Fruit fly (Drosophila melanogaster) whole organism, prepupa: ENCODE data around the gene Rab30.
A peak's percentile ranks its signal among the peaks of the same experiment; 100 is the strongest.

Experiments
- Blimp-1 ChIP-seq: fragments of 200-800 bp; sonication (Bioruptor generic); optimal IDR thresholded peaks from 3 replicates; lab custom pipeline; 2017; ENCODE audit warnings: missing biosample characterization, missing genetic modification characterization, mild to moderate bottlenecking, moderate library complexity, missing genetic modification reagents
- CG10631 ChIP-seq: fragments of 200-800 bp; sonication (Bioruptor generic); optimal IDR thresholded peaks from 2 replicates; lab custom pipeline; 2016; ENCODE audit warnings: missing biosample characterization, missing genetic modification characterization
- CG10669 ChIP-seq: fragments of 200-800 bp; sonication (Bioruptor generic); optimal IDR thresholded peaks from 3 replicates; lab custom pipeline; 2018; ENCODE audit warnings: missing biosample characterization, mild to moderate bottlenecking, missing genetic modification characterization, moderate library complexity
- CG11294 ChIP-seq: fragments of 200-800 bp; sonication (Bioruptor generic); IDR thresholded peaks from 2 replicates; pipeline ENCODE4 v1.3.6; 2022; ENCODE audit warnings: missing biosample characterization, missing genetic modification characterization
- CG11902 ChIP-seq: fragments of 200-800 bp; sonication (Bioruptor generic); optimal IDR thresholded peaks from 3 replicates; lab custom pipeline; 2016; ENCODE audit warnings: missing biosample characterization, missing genetic modification characterization
- CG3032 ChIP-seq: fragments of 200-800 bp; optimal IDR thresholded peaks from 2 replicates; lab custom pipeline; 2019; ENCODE audit warnings: missing biosample characterization, mild to moderate bottlenecking, missing genetic modification characterization, moderate library complexity
- CG32006 ChIP-seq: fragments of 200-800 bp; sonication (Bioruptor generic); optimal IDR thresholded peaks from 3 replicates; lab custom pipeline; 2017; ENCODE audit warnings: missing biosample characterization, mild to moderate bottlenecking, missing genetic modification characterization
- CG3919 ChIP-seq: fragments of 200-800 bp; sonication (Bioruptor generic); optimal IDR thresholded peaks from 3 replicates; lab custom pipeline; 2016; ENCODE audit warnings: missing biosample characterization, missing genetic modification characterization
- CG4318 ChIP-seq: fragments of 200-800 bp; sonication (Bioruptor generic); optimal IDR thresholded peaks from 3 replicates; lab custom pipeline; 2017; ENCODE audit warnings: missing biosample characterization, mild to moderate bottlenecking, missing genetic modification characterization
- CG6276 ChIP-seq: fragments of 200-800 bp; sonication (Bioruptor generic); optimal IDR thresholded peaks from 2 replicates; lab custom pipeline; 2017; ENCODE audit warnings: missing biosample characterization, mild to moderate bottlenecking, missing genetic modification characterization
- CG6854 ChIP-seq: fragments of 200-800 bp; sonication (Bioruptor generic); optimal IDR thresholded peaks from 2 replicates; lab custom pipeline; 2017; ENCODE audit warnings: missing biosample characterization, mild to moderate bottlenecking, missing genetic modification characterization
- CG7368 ChIP-seq: fragments of 200-800 bp; sonication (Bioruptor generic); optimal IDR thresholded peaks from 3 replicates; lab custom pipeline; 2016; ENCODE audit warnings: missing biosample characterization, missing genetic modification characterization
- CG8319 ChIP-seq: fragments of 200-800 bp; sonication (Bioruptor generic); optimal IDR thresholded peaks from 3 replicates; lab custom pipeline; 2016; ENCODE audit warnings: missing biosample characterization, missing genetic modification characterization
- CG8632 ChIP-seq: fragments of 200-800 bp; sonication (Bioruptor generic); optimal IDR thresholded peaks from 3 replicates; lab custom pipeline; 2016; ENCODE audit warnings: missing biosample characterization, missing genetic modification characterization
- Eip75B ChIP-seq: fragments of 200-800 bp; sonication (Bioruptor generic); optimal IDR thresholded peaks from 3 replicates; lab custom pipeline; 2016; ENCODE audit warnings: missing biosample characterization, missing genetic modification characterization
- Eip78C ChIP-seq: fragments of 200-800 bp; sonication (Bioruptor generic); peaks from one replicate; lab custom pipeline; 2016; ENCODE audit warnings: missing biosample characterization, missing genetic modification characterization
- Ets21C ChIP-seq: fragments of 200-800 bp; sonication (Bioruptor generic); optimal IDR thresholded peaks from 3 replicates; lab custom pipeline; 2016; ENCODE audit warnings: missing biosample characterization, missing genetic modification characterization
- Ets96B ChIP-seq: fragments of 200-800 bp; optimal IDR thresholded peaks from 2 replicates; lab custom pipeline; 2019; ENCODE audit warnings: missing biosample characterization, mild to moderate bottlenecking, missing genetic modification characterization, moderate library complexity
- Gug ChIP-seq: fragments of 200-800 bp; sonication (Bioruptor generic); IDR thresholded peaks from 2 replicates; pipeline ENCODE4 v1.3.6; 2022; ENCODE audit warnings: missing biosample characterization, missing genetic modification characterization
- Hr38 ChIP-seq: sonication (Bioruptor generic); optimal IDR thresholded peaks from 2 replicates; lab custom pipeline; 2016; ENCODE audit warnings: missing biosample characterization, missing genetic modification characterization
- Met ChIP-seq: fragments of 200-800 bp; sonication (Bioruptor generic); optimal IDR thresholded peaks from 3 replicates; lab custom pipeline; 2016; ENCODE audit warnings: missing biosample characterization, missing genetic modification characterization
- OdsH ChIP-seq: fragments of 200-800 bp; sonication (Bioruptor generic); optimal IDR thresholded peaks from 3 replicates; lab custom pipeline; 2016; ENCODE audit warnings: missing biosample characterization, missing genetic modification characterization
- Smox ChIP-seq: fragments of 200-800 bp; sonication (Bioruptor generic); optimal IDR thresholded peaks from 3 replicates; lab custom pipeline; 2016; ENCODE audit warnings: missing biosample characterization, missing genetic modification characterization
- Sox102F ChIP-seq: fragments of 200-800 bp; sonication (Bioruptor generic); optimal IDR thresholded peaks from 2 replicates; lab custom pipeline; 2016; ENCODE audit warnings: missing biosample characterization, mild to moderate bottlenecking, missing genetic modification characterization
- Sox15 ChIP-seq: fragments of 200-800 bp; sonication (Bioruptor generic); optimal IDR thresholded peaks from 3 replicates; lab custom pipeline; 2016; ENCODE audit warnings: missing biosample characterization, missing genetic modification characterization
- achi ChIP-seq: fragments of 200-800 bp; sonication (Bioruptor generic); optimal IDR thresholded peaks from 3 replicates; lab custom pipeline; 2016; ENCODE audit warnings: missing biosample characterization, missing genetic modification characterization
- cyc ChIP-seq: fragments of 200-800 bp; sonication (Bioruptor generic); optimal IDR thresholded peaks from 3 replicates; lab custom pipeline; 2016; ENCODE audit warnings: missing biosample characterization, missing genetic modification characterization
- dsx ChIP-seq: fragments of 200-800 bp; optimal IDR thresholded peaks from 3 replicates; lab custom pipeline; 2019; ENCODE audit warnings: missing biosample characterization, mild to moderate bottlenecking, missing genetic modification characterization, moderate library complexity; ENCODE audit not compliant: poor library complexity, severe bottlenecking
- eg ChIP-seq: fragments of 200-800 bp; sonication (Bioruptor generic); IDR thresholded peaks from 3 replicates; pipeline ENCODE4 v1.3.6; 2022; ENCODE audit warnings: missing biosample characterization, missing genetic modification characterization
- esn ChIP-seq: fragments of 200-800 bp; sonication (Bioruptor generic); optimal IDR thresholded peaks from 2 replicates; lab custom pipeline; 2016; ENCODE audit warnings: missing biosample characterization, mild to moderate bottlenecking, missing genetic modification characterization, moderate library complexity
- fd59A ChIP-seq: fragments of 200-800 bp; sonication (Bioruptor generic); optimal IDR thresholded peaks from 2 replicates; lab custom pipeline; 2017; ENCODE audit warnings: missing biosample characterization, mild to moderate bottlenecking, missing genetic modification characterization, missing genetic modification reagents
- lz ChIP-seq: fragments of 200-800 bp; sonication (Bioruptor generic); optimal IDR thresholded peaks from 3 replicates; lab custom pipeline; 2016; ENCODE audit warnings: missing biosample characterization, missing genetic modification characterization
- pdm3 ChIP-seq: fragments of 200-800 bp; sonication (Bioruptor generic); optimal IDR thresholded peaks from 3 replicates; lab custom pipeline; 2016; ENCODE audit warnings: missing biosample characterization, missing genetic modification characterization
- salr ChIP-seq, 2 experiments: fragments of 200-800 bp; sonication (Bioruptor generic); optimal IDR thresholded peaks; 3 replicates each; lab custom pipeline; 2016 to 2018; ENCODE audit warnings: missing biosample characterization in 2 of 2, missing genetic modification characterization in 2 of 2, mild to moderate bottlenecking in 1 of 2
- ss ChIP-seq, 2 experiments: fragments of 200-800 bp; sonication (Bioruptor generic); optimal IDR thresholded peaks; 2 replicates in 1 of 2; 3 replicates in 1 of 2; lab custom pipeline; 2017 to 2018; ENCODE audit warnings: mild to moderate bottlenecking in 2 of 2, missing biosample characterization in 2 of 2, missing genetic modification characterization in 2 of 2, moderate library complexity in 1 of 2
- svp ChIP-seq: fragments of 200-800 bp; sonication (Bioruptor generic); peaks from one replicate; lab custom pipeline; 2016; ENCODE audit warnings: missing biosample characterization, missing genetic modification characterization
- topi ChIP-seq: fragments of 200-800 bp; sonication (Bioruptor generic); optimal IDR thresholded peaks from 3 replicates; lab custom pipeline; 2016; ENCODE audit warnings: missing biosample characterization, missing genetic modification characterization
- vri ChIP-seq: fragments of 200-800 bp; sonication (Bioruptor generic); optimal IDR thresholded peaks from 3 replicates; lab custom pipeline; 2016; ENCODE audit warnings: missing biosample characterization, mild to moderate bottlenecking, missing genetic modification characterization

Rab30 gene

dm6 chr2L:6991085-6991484 lies 41.3 kb downstream of the Rab30 start (continued):
- TF ChIP-seq CG7368 (GFP tag; lab: Kevin White, UChicago): peak; percentile 50
- TF ChIP-seq Eip75B (GFP tag; lab: Kevin White, UChicago): peak; percentile 82
- TF ChIP-seq Sox102F (GFP tag; lab: Kevin White, UChicago): no peak
- TF ChIP-seq Ets96B (tag; lab: Kevin White, UChicago): peak; percentile 76
- TF ChIP-seq Gug (GFP tag; lab: Robert Waterston, UW): peak; percentile 63
- TF ChIP-seq Hr38 (GFP tag; lab: Kevin White, UChicago): no peak
- TF ChIP-seq CG6854 (GFP tag; lab: Kevin White, UChicago): no peak
- peak; percentile 64 for TF ChIP-seq dsx
- no peak for TF ChIP-seq lz
- TF ChIP-seq Blimp-1: no peak
- peak; percentile 37; the same call in 1 of the 2 replicates for TF ChIP-seq CG11294 (GFP tag; lab: Robert Waterston, UW)
- TF ChIP-seq CG32006: peak; percentile 76
- peak; percentile 33 for TF ChIP-seq CG8319 (GFP tag; lab: Kevin White, UChicago)
- TF ChIP-seq eg: peak; percentile 83
- no peak for TF ChIP-seq esn
- TF ChIP-seq CG11902: peak; percentile 48
- peak; percentile 53 to 55 for TF ChIP-seq salr (GFP tag; optimal IDR thresholded peaks at IDR 0.05; lab: Kevin White, UChicago)
- peak; percentile 54 for TF ChIP-seq fd59A (GFP tag; lab: Kevin White, UChicago)
- TF ChIP-seq CG3032: peak; percentile 65
- peak; percentile 55 for TF ChIP-seq svp (GFP tag; lab: Kevin White, UChicago)
- TF ChIP-seq CG10631 (GFP tag; lab: Kevin White, UChicago): peak; percentile 35
- peak; percentile 61 to 75 for TF ChIP-seq ss (GFP tag; optimal IDR thresholded peaks at IDR 0.05; lab: Kevin White, UChicago)
- peak; percentile 65 for TF ChIP-seq pdm3 (GFP tag; lab: Kevin White, UChicago)
- peak; percentile 27 for TF ChIP-seq cyc (GFP tag; lab: Kevin White, UChicago)
- no peak for TF ChIP-seq Ets21C (GFP tag; lab: Kevin White, UChicago)
- TF ChIP-seq CG3919 (GFP tag; lab: Kevin White, UChicago): peak; percentile 79
- peak; percentile 20 for TF ChIP-seq Sox15 (GFP tag; lab: Kevin White, UChicago)
- peak; percentile 12 for TF ChIP-seq Smox (GFP tag; lab: Kevin White, UChicago)
- TF ChIP-seq topi (GFP tag; lab: Kevin White, UChicago): peak; percentile 54
- TF ChIP-seq CG6276 (GFP tag; lab: Kevin White, UChicago): peak; percentile 67
- peak; percentile 33 for TF ChIP-seq CG8632 (GFP tag; lab: Kevin White, UChicago)
- peak; percentile 64 for TF ChIP-seq CG10669
- TF ChIP-seq vri (GFP tag; lab: Kevin White, UChicago): no peak
- TF ChIP-seq achi: peak; percentile 59
- peak; percentile 91 for TF ChIP-seq Eip78C (GFP tag; lab: Kevin White, UChicago)
- peak; percentile 66 for TF ChIP-seq OdsH (GFP tag; lab: Kevin White, UChicago)
- TF ChIP-seq CG4318 (GFP tag; lab: Kevin White, UChicago): peak; percentile 44
- TF ChIP-seq Met: no peak
